Fruit fly (Drosophila melanogaster) whole organism, embryonic: ENCODE measurements around the gene CG43796.
A peak's percentile ranks its signal among the peaks of the same experiment; 100 is the strongest.

Source experiments
- Adf1 ChIP-seq: fragments of 200-800 bp; sonication (Bioruptor generic); IDR thresholded peaks from 2 replicates; pipeline ENCODE4 v1.3.6; 2022; ENCODE audit warnings: missing biosample characterization, missing genetic modification characterization
- Atf-2 ChIP-seq: fragments of 200-800 bp; sonication (Bioruptor generic); optimal IDR thresholded peaks from 2 replicates; lab custom pipeline; 2016; ENCODE audit warnings: missing biosample characterization, missing genetic modification characterization
- B-H2 ChIP-seq: fragments of 200-800 bp; sonication (Bioruptor generic); optimal IDR thresholded peaks from 2 replicates; lab custom pipeline; 2018; ENCODE audit warnings: missing biosample characterization, mild to moderate bottlenecking, missing genetic modification characterization
- C15 ChIP-seq: fragments of 200-800 bp; sonication (Bioruptor generic); IDR thresholded peaks from 3 replicates; pipeline ENCODE4 v1.3.6; 2022; ENCODE audit warnings: missing biosample characterization, missing genetic modification characterization
- CG12071 ChIP-seq: fragments of 200-800 bp; sonication (Bioruptor generic); optimal IDR thresholded peaks from 3 replicates; lab custom pipeline; 2018; ENCODE audit warnings: missing biosample characterization, mild to moderate bottlenecking, missing genetic modification characterization
- CG13287 ChIP-seq: fragments of 200-800 bp; sonication (Bioruptor generic); IDR thresholded peaks from 2 replicates; pipeline ENCODE4 v1.3.6; 2022; ENCODE audit warnings: missing biosample characterization, missing genetic modification characterization; ENCODE audit not compliant: partially characterized antibody
- CG15073 ChIP-seq: fragments of 200-800 bp; sonication (Bioruptor generic); optimal IDR thresholded peaks from 2 replicates; lab custom pipeline; 2016; ENCODE audit warnings: missing biosample characterization, missing genetic modification characterization
- CG16863 ChIP-seq: fragments of 200-800 bp; sonication (Bioruptor generic); optimal IDR thresholded peaks from 3 replicates; lab custom pipeline; 2016; ENCODE audit warnings: missing biosample characterization, missing genetic modification characterization
- CG17328 ChIP-seq: fragments of 200-800 bp; sonication (Bioruptor generic); IDR thresholded peaks from 2 replicates; pipeline ENCODE4 v1.3.6; 2022; ENCODE audit warnings: missing biosample characterization, missing genetic modification characterization
- CG17385 ChIP-seq: fragments of 200-800 bp; sonication (Bioruptor generic); optimal IDR thresholded peaks from 3 replicates; lab custom pipeline; 2018; ENCODE audit warnings: missing biosample characterization, mild to moderate bottlenecking, missing genetic modification characterization
- CG18011 ChIP-seq: fragments of 200-800 bp; sonication (Bioruptor generic); optimal IDR thresholded peaks from 2 replicates; lab custom pipeline; 2017; ENCODE audit warnings: missing biosample characterization, missing genetic modification characterization, mild to moderate bottlenecking, moderate library complexity, missing genotype
- CG18262 ChIP-seq: fragments of 200-800 bp; optimal IDR thresholded peaks from 3 replicates; lab custom pipeline; 2019; ENCODE audit warnings: missing biosample characterization, mild to moderate bottlenecking, missing genetic modification characterization, moderate library complexity
- CG18619 ChIP-seq: fragments of 200-800 bp; sonication (Bioruptor generic); optimal IDR thresholded peaks from 3 replicates; lab custom pipeline; 2017; ENCODE audit warnings: missing biosample characterization, mild to moderate bottlenecking, missing genetic modification characterization
- CG32772 ChIP-seq: fragments of 200-800 bp; sonication (Bioruptor generic); IDR thresholded peaks from 2 replicates; pipeline ENCODE4 v1.3.6; 2022; ENCODE audit warnings: missing biosample characterization, missing genetic modification characterization
- CG3407 ChIP-seq: fragments of 200-800 bp; sonication (Bioruptor generic); optimal IDR thresholded peaks from 2 replicates; lab custom pipeline; 2018; ENCODE audit warnings: missing biosample characterization, mild to moderate bottlenecking, missing genetic modification characterization
- CG3847 ChIP-seq: fragments of 200-800 bp; sonication (Bioruptor generic); IDR thresholded peaks from 2 replicates; pipeline ENCODE4 v1.3.6; 2022; ENCODE audit warnings: missing biosample characterization, missing genetic modification characterization
- CG5245 ChIP-seq: fragments of 200-800 bp; sonication (Bioruptor generic); optimal IDR thresholded peaks from 3 replicates; lab custom pipeline; 2016; ENCODE audit warnings: missing biosample characterization, missing genetic modification characterization
- CG6175 ChIP-seq: fragments of 200-800 bp; sonication (Bioruptor generic); IDR thresholded peaks from 3 replicates; pipeline ENCODE4 v1.3.6; 2022; ENCODE audit warnings: missing biosample characterization, missing genetic modification characterization
- CG6654 ChIP-seq: fragments of 200-800 bp; sonication (Bioruptor generic); optimal IDR thresholded peaks from 2 replicates; lab custom pipeline; 2017; ENCODE audit warnings: missing biosample characterization, mild to moderate bottlenecking, missing genetic modification characterization
- CG8924 ChIP-seq: fragments of 200-800 bp; optimal IDR thresholded peaks from 3 replicates; lab custom pipeline; 2019; ENCODE audit warnings: missing biosample characterization, mild to moderate bottlenecking, missing genetic modification characterization, moderate library complexity
- CG9215 ChIP-seq: fragments of 200-800 bp; sonication (Bioruptor generic); IDR thresholded peaks from 2 replicates; pipeline ENCODE4 v1.3.6; 2022; ENCODE audit warnings: missing biosample characterization, missing genetic modification characterization
- CG9727 ChIP-seq: fragments of 200-800 bp; sonication (Bioruptor generic); optimal IDR thresholded peaks from 3 replicates; lab custom pipeline; 2017; ENCODE audit warnings: missing biosample characterization, mild to moderate bottlenecking, missing genetic modification characterization
- CG9817 ChIP-seq: fragments of 200-800 bp; sonication (Bioruptor generic); optimal IDR thresholded peaks from 2 replicates; lab custom pipeline; 2018; ENCODE audit warnings: missing biosample characterization, mild to moderate bottlenecking, missing genetic modification characterization, moderate library complexity
- Dad ChIP-seq: fragments of 200-800 bp; sonication (Bioruptor generic); optimal IDR thresholded peaks from 3 replicates; lab custom pipeline; 2016; ENCODE audit warnings: missing biosample characterization, missing genetic modification characterization
- E2f2 ChIP-seq: fragments of 200-800 bp; sonication (Bioruptor generic); IDR thresholded peaks from 2 replicates; pipeline ENCODE4 v1.3.6; 2022; ENCODE audit warnings: missing biosample characterization, missing genetic modification characterization
- Mes4 ChIP-seq: fragments of 200-800 bp; sonication (Bioruptor generic); optimal IDR thresholded peaks from 2 replicates; lab custom pipeline; 2016; ENCODE audit warnings: missing biosample characterization, missing genetic modification characterization
- Ravus ChIP-seq: fragments of 200-800 bp; sonication (Bioruptor generic); IDR thresholded peaks from 2 replicates; pipeline ENCODE4 v1.3.6; 2022; ENCODE audit warnings: missing biosample characterization, missing genetic modification characterization
- Side ChIP-seq: fragments of 200-800 bp; sonication (Bioruptor generic); optimal IDR thresholded peaks from 2 replicates; lab custom pipeline; 2016; ENCODE audit warnings: missing biosample characterization, missing genetic modification characterization
- Usf ChIP-seq: fragments of 200-800 bp; sonication (Bioruptor generic); optimal IDR thresholded peaks from 2 replicates; lab custom pipeline; 2017; ENCODE audit warnings: missing genotype, missing biosample characterization, missing genetic modification characterization
- amos ChIP-seq: fragments of 200-800 bp; sonication (Bioruptor generic); IDR thresholded peaks from 2 replicates; pipeline ENCODE4 v1.3.6; 2022; ENCODE audit warnings: missing biosample characterization, missing genetic modification characterization; ENCODE audit not compliant: partially characterized antibody
- bcd ChIP-seq: fragments of 200-800 bp; sonication (Bioruptor generic); optimal IDR thresholded peaks from 2 replicates; lab custom pipeline; 2017; ENCODE audit warnings: missing biosample characterization, mild to moderate bottlenecking, missing genetic modification characterization
- bsh ChIP-seq, 2 experiments: fragments of 200-800 bp; sonication (Bioruptor generic); optimal IDR thresholded peaks; 2 replicates each; lab custom pipeline; 2017 to 2018; ENCODE audit warnings: mild to moderate bottlenecking in 2 of 2, missing biosample characterization in 2 of 2, missing genetic modification characterization in 2 of 2, moderate library complexity in 1 of 2
- btn ChIP-seq: fragments of 200-800 bp; sonication (Bioruptor generic); optimal IDR thresholded peaks from 2 replicates; lab custom pipeline; 2016; ENCODE audit warnings: missing biosample characterization, missing genetic modification characterization
- ems ChIP-seq: fragments of 200-800 bp; sonication (Bioruptor generic); optimal IDR thresholded peaks from 3 replicates; lab custom pipeline; 2016; ENCODE audit warnings: missing biosample characterization, missing genetic modification characterization
- gcm2 ChIP-seq: fragments of 200-800 bp; sonication (Bioruptor generic); optimal IDR thresholded peaks from 2 replicates; lab custom pipeline; 2016; ENCODE audit warnings: missing biosample characterization, missing genetic modification characterization
- h ChIP-seq: fragments of >200 bp; optimal IDR thresholded peaks from 2 replicates; lab custom pipeline; 2017
- inv ChIP-seq: fragments of 200-800 bp; sonication (Bioruptor generic); IDR thresholded peaks from 2 replicates; pipeline ENCODE4 v1.3.6; 2022; ENCODE audit warnings: missing biosample characterization, missing genetic modification characterization; ENCODE audit not compliant: partially characterized antibody
- jigr1 ChIP-seq: fragments of 200-800 bp; sonication (Bioruptor generic); IDR thresholded peaks from 3 replicates; pipeline ENCODE4 v1.3.6; 2022; ENCODE audit warnings: missing biosample characterization, missing genetic modification characterization
- klu ChIP-seq: fragments of 200-800 bp; sonication (Bioruptor generic); IDR thresholded peaks from 2 replicates; pipeline ENCODE4 v1.3.6; 2022; ENCODE audit warnings: missing biosample characterization, missing genetic modification characterization
- nmo ChIP-seq: fragments of 200-800 bp; sonication (Bioruptor generic); optimal IDR thresholded peaks from 2 replicates; lab custom pipeline; 2018; ENCODE audit warnings: missing biosample characterization, mild to moderate bottlenecking, missing genetic modification characterization, moderate library complexity
- onecut ChIP-seq: fragments of 200-800 bp; sonication (Bioruptor generic); IDR thresholded peaks from 2 replicates; pipeline ENCODE4 v1.3.6; 2022; ENCODE audit warnings: missing biosample characterization, missing genetic modification characterization
- pros ChIP-seq: fragments of 200-800 bp; sonication (Bioruptor generic); optimal IDR thresholded peaks from 3 replicates; lab custom pipeline; 2019; ENCODE audit warnings: missing biosample characterization, mild to moderate bottlenecking, missing genetic modification characterization, moderate library complexity
- repo ChIP-seq: fragments of 200-800 bp; sonication (Bioruptor generic); optimal IDR thresholded peaks from 2 replicates; lab custom pipeline; 2016; ENCODE audit warnings: missing biosample characterization, missing genetic modification characterization
- sens-2 ChIP-seq: fragments of 200-800 bp; sonication (Bioruptor generic); IDR thresholded peaks from 2 replicates; pipeline ENCODE4 v1.3.6; 2022; ENCODE audit warnings: missing biosample characterization, missing genetic modification characterization
- sna ChIP-seq: fragments of 200-800 bp; sonication (Bioruptor generic); IDR thresholded peaks from 2 replicates; pipeline ENCODE4 v1.3.6; 2022; ENCODE audit warnings: missing biosample characterization, missing genetic modification characterization; ENCODE audit not compliant: partially characterized antibody
- so ChIP-seq: fragments of 200-800 bp; sonication (Bioruptor generic); IDR thresholded peaks from 3 replicates; pipeline ENCODE4 v1.3.6; 2022; ENCODE audit warnings: missing biosample characterization, missing genetic modification characterization
- tio ChIP-seq: fragments of 200-800 bp; sonication (Bioruptor generic); optimal IDR thresholded peaks from 2 replicates; lab custom pipeline; 2017; ENCODE audit warnings: missing biosample characterization, missing genetic modification characterization, inconsistent platforms
- tup ChIP-seq: fragments of 200-800 bp; sonication (Bioruptor generic); optimal IDR thresholded peaks from 2 replicates; lab custom pipeline; 2016; ENCODE audit warnings: missing biosample characterization, mild to moderate bottlenecking, missing genetic modification characterization, moderate library complexity
- wdn ChIP-seq: fragments of 200-800 bp; sonication (Bioruptor generic); IDR thresholded peaks from 2 replicates; pipeline ENCODE4 v1.3.6; 2022; ENCODE audit warnings: missing biosample characterization, missing genetic modification characterization
- zen2 ChIP-seq: fragments of 200-800 bp; sonication (Bioruptor generic); IDR thresholded peaks from 3 replicates; pipeline ENCODE4 v1.3.6; 2022; ENCODE audit warnings: missing biosample characterization, missing genetic modification characterization; ENCODE audit not compliant: partially characterized antibody
- zfh2 ChIP-seq: fragments of 200-800 bp; sonication (Bioruptor generic); optimal IDR thresholded peaks from 2 replicates; lab custom pipeline; 2016; ENCODE audit warnings: missing biosample characterization, missing genetic modification characterization

CG43796 gene

DNA sequence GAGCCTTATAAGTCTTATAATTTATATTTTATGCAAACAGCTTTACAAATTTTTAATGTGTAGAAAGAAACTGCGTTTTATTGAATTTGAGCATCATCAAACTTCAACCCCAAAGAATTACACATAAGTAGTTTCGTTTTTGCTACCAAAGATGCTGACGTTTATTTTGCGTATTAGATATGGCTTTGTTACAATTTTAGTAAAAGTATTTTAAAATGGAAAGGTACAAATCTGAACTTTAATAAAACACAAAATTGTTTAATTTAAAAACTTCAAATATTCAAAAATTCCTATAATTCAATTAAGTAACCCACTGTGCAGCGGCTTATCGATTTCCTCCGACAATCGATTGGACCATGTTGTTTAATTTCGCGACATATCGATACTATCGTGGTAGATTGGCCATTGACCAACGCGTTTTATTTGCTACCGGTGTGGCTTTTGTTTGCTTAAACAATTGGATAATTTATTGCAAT lies 18.0 kb upstream of the CG43796 start, which contains the start of gene prg (continued):
- TF ChIP-seq CG6175 (no peak), CG9817 (tag; lab: Kevin White, UChicago) (peak; percentile 59), gcm2 (GFP tag; lab: Kevin White, UChicago) (peak; percentile 44), inv (GFP tag; lab: Robert Waterston, UW) (peak; percentile 90), CG3847 (GFP tag; lab: Robert Waterston, UW) (peak; percentile 63), CG17385 (GFP tag; lab: Kevin White, UChicago) (peak; percentile 66), btn (no peak), CG9215 (GFP tag; lab: Robert Waterston, UW) (0 out of 2 replicates have a peak, but pooled peaks have one; percentile 17), C15 (GFP tag; lab: Robert Waterston, UW) (no peak), jigr1 (GFP tag; lab: Robert Waterston, UW) (no peak), CG32772 (no peak), Usf (no peak), tio (GFP tag; lab: Kevin White, UChicago) (peak; percentile 28), CG18262 (tag; lab: Kevin White, UChicago) (peak; percentile 75), so (GFP tag; lab: Robert Waterston, UW) (peak; percentile 63; the same call in 1 of the 3 replicates), CG18619 (GFP tag; lab: Kevin White, UChicago) (peak; percentile 52), E2f2 (GFP tag; lab: Robert Waterston, UW) (peak; percentile 61), Dad (peak; percentile 60), Side (GFP tag; lab: Kevin White, UChicago) (peak; percentile 65), klu (GFP tag; lab: Robert Waterston, UW) (no peak), CG17328 (peak; percentile 48; the same call in 1 of the 2 replicates), Atf-2 (GFP tag; lab: Kevin White, UChicago) (peak; percentile 45), h (lab: Kevin White, UChicago) (no peak), CG15073 (GFP tag; lab: Kevin White, UChicago) (no peak), CG3407 (GFP tag; lab: Kevin White, UChicago) (peak; percentile 3), sens-2 (GFP tag; lab: Robert Waterston, UW) (no peak), ems (GFP tag; lab: Kevin White, UChicago) (peak; percentile 78), wdn (GFP tag; lab: Robert Waterston, UW) (0 out of 2 replicates have a peak, but pooled peaks have one; percentile 32), onecut (peak; percentile 51), CG5245 (GFP tag; lab: Kevin White, UChicago) (peak; percentile 23), repo (GFP tag; lab: Kevin White, UChicago) (peak; percentile 38), bcd (peak; percentile 47), CG8924 (tag; lab: Kevin White, UChicago) (peak; percentile 66), CG13287 (GFP tag; lab: Robert Waterston, UW) (peak; percentile 98), zen2 (peak; percentile 98), CG6654 (GFP tag; lab: Kevin White, UChicago) (no peak), CG12071 (GFP tag; lab: Kevin White, UChicago) (no peak), tup (GFP tag; lab: Kevin White, UChicago) (peak; percentile 16), CG9727 (GFP tag; lab: Kevin White, UChicago) (peak; percentile 70), pros (GFP tag; lab: Kevin White, UChicago) (no peak), bsh (GFP tag; optimal IDR thresholded peaks at IDR 0.05; lab: Kevin White, UChicago) (peak; percentile 7 to 58), CG16863 (GFP tag; lab: Kevin White, UChicago) (peak; percentile 67), Adf1 (GFP tag; lab: Robert Waterston, UW) (no peak; the same call in 1 of the 2 replicates), Ravus (GFP tag; lab: Robert Waterston, UW) (no peak), Mes4 (GFP tag; lab: Kevin White, UChicago) (peak; percentile 7), nmo (GFP tag; lab: Kevin White, UChicago) (peak; percentile 66), CG18011 (peak; percentile 38), sna (GFP tag; lab: Robert Waterston, UW) (peak; percentile 96), amos (GFP tag; lab: Robert Waterston, UW) (peak; percentile 94), B-H2 (GFP tag; lab: Kevin White, UChicago) (peak; percentile 67), zfh2 (GFP tag; lab: Kevin White, UChicago) (peak; percentile 54)
